Fruit fly (Drosophila melanogaster) Kc167 (cell line): ENCODE results near the gene CG31174.

ENCODE experiments used
- Myc ChIP-seq: fragments of >200 bp; optimal IDR thresholded peaks from 2 replicates; lab custom pipeline; 2017; ENCODE audit warnings: missing external identifiers
- Sin3A ChIP-seq: fragments of >200 bp; optimal IDR thresholded peaks from 2 replicates; lab custom pipeline; 2018; ENCODE audit warnings: missing external identifiers
- h ChIP-seq: fragments of >200 bp; optimal IDR thresholded peaks from 3 replicates; lab custom pipeline; 2018; ENCODE audit warnings: missing external identifiers
- insv ChIP-seq: fragments of >200 bp; optimal IDR thresholded peaks from 3 replicates; lab custom pipeline; 2018; ENCODE audit warnings: missing external identifiers
- psq ChIP-seq: fragments of >200 bp; optimal IDR thresholded peaks from 2 replicates; lab custom pipeline; 2017; ENCODE audit warnings: missing external identifiers
- ttk ChIP-seq: sonication (Bioruptor generic); optimal IDR thresholded peaks from 2 replicates; lab custom pipeline; 2017; ENCODE audit warnings: missing external identifiers

Gene CG31174

DNA sequence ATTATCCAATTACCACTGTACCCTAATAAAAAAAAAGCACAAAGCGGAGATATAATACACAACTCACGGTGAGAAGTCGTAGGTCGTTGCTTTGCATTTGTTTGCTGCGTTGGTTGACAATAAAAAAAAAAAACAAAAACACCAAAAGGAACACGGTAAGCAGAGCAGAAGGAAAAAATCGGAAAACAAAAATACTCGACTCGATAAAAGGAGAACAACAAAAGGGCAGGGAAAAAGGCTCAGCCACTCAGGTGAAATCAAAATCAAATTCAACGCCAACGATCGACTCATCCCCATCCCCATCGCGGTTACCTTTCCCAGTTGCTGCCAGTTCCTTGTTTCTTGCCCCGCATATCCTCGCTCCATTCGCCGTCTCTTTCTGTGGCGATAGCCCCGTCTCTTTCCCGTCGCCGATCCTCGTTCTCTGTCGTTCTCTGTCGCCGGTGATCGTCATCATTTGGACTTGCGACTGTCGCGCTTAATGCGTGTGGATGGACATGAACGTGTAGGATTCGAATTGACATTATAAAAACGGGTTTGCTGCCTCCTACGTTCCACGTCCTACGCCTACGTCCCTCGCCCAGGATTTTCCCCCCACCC is 44.8 kb downstream of the CG31174 start:
- TF ChIP-seq insv (lab: Kevin White, UChicago) (no peak), psq (lab: Kevin White, UChicago) (no peak), ttk (no peak), Myc (lab: Kevin White, UChicago) (no peak), h (lab: Kevin White, UChicago) (no peak)

- no peak for TF ChIP-seq Myc (lab: Kevin White, UChicago)
- no peak for TF ChIP-seq psq (lab: Kevin White, UChicago)
- no peak for TF ChIP-seq insv (lab: Kevin White, UChicago)
- TF ChIP-seq ttk: no peak
- TF ChIP-seq h (lab: Kevin White, UChicago): no peak
- TF ChIP-seq Sin3A (lab: Kevin White, UChicago): no peak
These were observed 45.5 kb downstream of the CG31174 start for dm6 chr3R:21823699-21824406.

DNA sequence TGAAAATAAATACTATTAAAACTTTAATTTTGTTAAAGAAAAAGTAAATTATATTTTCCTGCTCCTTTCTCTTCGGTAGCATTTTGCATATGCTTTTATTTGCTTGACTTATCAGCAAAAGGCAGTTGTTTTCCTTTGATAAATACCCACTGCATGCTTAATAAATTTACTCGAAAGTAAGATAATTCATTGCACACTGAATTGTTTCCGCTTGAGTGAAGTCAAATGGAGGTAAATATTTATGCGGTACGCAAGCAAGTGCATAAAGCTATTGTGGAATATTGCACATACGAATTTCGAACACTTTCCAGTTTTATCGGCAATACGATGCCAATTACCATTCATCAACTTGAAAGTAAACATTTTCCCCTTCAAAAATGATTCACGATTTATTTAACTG is 46.2 kb downstream of the CG31174 start:
- TF ChIP-seq Myc (lab: Kevin White, UChicago) (no peak), insv (lab: Kevin White, UChicago) (no peak), ttk (no peak), psq (lab: Kevin White, UChicago) (no peak), Sin3A (lab: Kevin White, UChicago) (no peak), h (lab: Kevin White, UChicago) (no peak)

- TF ChIP-seq Myc (lab: Kevin White, UChicago) (no peak), ttk (no peak), h (lab: Kevin White, UChicago) (no peak), Sin3A (lab: Kevin White, UChicago) (no peak), psq (lab: Kevin White, UChicago) (no peak), insv (lab: Kevin White, UChicago) (no peak)
These were observed 46.8 kb downstream of the CG31174 start, which contains the start of gene CASK for dm6 chr3R:21822562-21822933. CASK (minus strand) TSS chr3R:21822674.

DNA sequence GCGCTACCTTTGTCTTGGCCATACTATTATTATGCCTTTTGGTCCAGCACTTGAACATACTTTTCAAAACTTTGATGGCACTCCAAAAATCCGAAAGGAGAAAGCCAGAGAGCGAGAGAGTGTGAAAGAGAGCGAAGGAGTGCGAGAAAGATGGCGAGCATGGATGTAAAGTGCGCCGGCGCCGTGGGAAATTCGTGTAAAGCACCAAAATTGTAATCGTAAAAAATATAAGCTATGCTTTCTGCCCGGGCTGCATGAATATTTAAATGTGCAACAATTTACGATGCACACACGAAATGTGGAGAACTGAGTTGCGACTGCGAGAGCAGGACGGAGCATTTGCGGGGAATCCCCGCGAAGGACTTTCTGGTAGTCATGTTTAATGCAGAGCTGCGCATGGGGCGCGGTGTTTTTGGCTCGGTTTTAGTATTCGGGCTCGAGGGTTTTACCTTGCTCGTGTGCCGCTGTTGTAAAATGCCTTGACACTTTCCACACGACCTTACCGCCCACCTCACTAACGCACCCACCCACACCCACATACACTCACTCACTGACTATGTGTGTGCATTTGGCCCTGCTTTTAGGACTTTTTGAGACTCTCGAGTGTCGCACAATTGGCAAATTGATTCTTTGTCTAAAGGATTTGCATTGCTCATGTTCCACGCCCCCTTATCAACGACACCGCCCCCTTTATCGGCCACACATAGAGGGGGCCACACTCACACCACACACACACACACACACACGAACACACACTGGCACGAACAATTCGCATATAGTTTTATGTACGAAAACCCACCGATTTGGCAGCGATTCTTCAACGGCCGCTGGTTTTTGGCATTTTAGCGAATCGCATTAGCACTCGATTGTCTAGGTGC is 47.4 kb downstream of the CG31174 start:
- TF ChIP-seq Sin3A (lab: Kevin White, UChicago) (no peak), insv (lab: Kevin White, UChicago) (no peak), psq (lab: Kevin White, UChicago) (no peak), ttk (no peak), h (lab: Kevin White, UChicago) (no peak), Myc (lab: Kevin White, UChicago) (no peak)
